Worm (Caenorhabditis elegans) whole organism, late embryonic: ENCODE measurements around the gene rpl-6.

ENCODE experiments used
- T23F11.4 ChIP-seq: fragments of 200-800 bp; sonication (Bioruptor generic); optimal IDR thresholded peaks from 2 replicates; lab custom pipeline; 2018; ENCODE audit warnings: mild to moderate bottlenecking, missing genetic modification characterization, missing compliant biosample characterization
- Y22D7AL.16 ChIP-seq: sonication (generic microtip); optimal IDR thresholded peaks from 2 replicates; lab custom pipeline; 2016; ENCODE audit warnings: missing genetic modification characterization, missing compliant biosample characterization
- ceh-34 ChIP-seq: sonication (generic microtip); optimal IDR thresholded peaks from 2 replicates; lab custom pipeline; 2016; ENCODE audit warnings: mild to moderate bottlenecking, missing genetic modification characterization, missing compliant biosample characterization
- ceh-45 ChIP-seq: fragments of 200-800 bp; sonication (Bioruptor generic); IDR thresholded peaks from 2 replicates; pipeline ENCODE4 v1.3.6; 2022; ENCODE audit warnings: missing genetic modification reagents, missing genetic modification characterization, missing compliant biosample characterization
- dve-1 ChIP-seq: sonication (generic microtip); optimal IDR thresholded peaks from 2 replicates; lab custom pipeline; 2017; ENCODE audit warnings: antibody characterized with exemption, mild to moderate bottlenecking, missing genetic modification characterization, missing compliant biosample characterization
- elt-2 ChIP-seq: sonication (generic microtip); optimal IDR thresholded peaks from 2 replicates; lab custom pipeline; 2016; ENCODE audit warnings: missing genetic modification reagents, missing genetic modification characterization, missing compliant biosample characterization
- fax-1 ChIP-seq: sonication (generic microtip); optimal IDR thresholded peaks from 2 replicates; lab custom pipeline; 2016; ENCODE audit warnings: missing genotype, missing genetic modification characterization, missing compliant biosample characterization
- madf-2 ChIP-seq: sonication (generic microtip); optimal IDR thresholded peaks from 2 replicates; lab custom pipeline; 2017; ENCODE audit warnings: missing genetic modification characterization, missing compliant biosample characterization
- nfya-1 ChIP-seq: sonication (generic microtip); optimal IDR thresholded peaks from 2 replicates; lab custom pipeline; 2017; ENCODE audit warnings: missing genetic modification characterization, mild to moderate bottlenecking, missing compliant biosample characterization, antibody characterized with exemption, moderate library complexity
- npax-4 ChIP-seq: sonication (generic microtip); optimal IDR thresholded peaks from 2 replicates; lab custom pipeline; 2016; ENCODE audit warnings: missing genetic modification characterization, missing compliant biosample characterization
- pag-3 ChIP-seq: sonication (generic microtip); optimal IDR thresholded peaks from 2 replicates; lab custom pipeline; 2016; ENCODE audit warnings: missing compliant biosample characterization, missing genetic modification characterization, borderline replicate concordance
- pax-1 ChIP-seq: fragments of 150-350 bp; optimal IDR thresholded peaks from 2 replicates; lab custom pipeline; 2014; ENCODE audit warnings: missing biosample characterization, missing genetic modification characterization
- pha-4 ChIP-seq: fragments of 150-350 bp; optimal IDR thresholded peaks from 2 replicates; lab custom pipeline; 2018; ENCODE audit warnings: missing biosample characterization, missing genetic modification reagents, missing genetic modification characterization
- ttx-3 ChIP-seq: sonication (generic microtip); optimal IDR thresholded peaks from 2 replicates; lab custom pipeline; 2016; ENCODE audit warnings: missing genetic modification reagents, missing genetic modification characterization, missing compliant biosample characterization

DNA sequence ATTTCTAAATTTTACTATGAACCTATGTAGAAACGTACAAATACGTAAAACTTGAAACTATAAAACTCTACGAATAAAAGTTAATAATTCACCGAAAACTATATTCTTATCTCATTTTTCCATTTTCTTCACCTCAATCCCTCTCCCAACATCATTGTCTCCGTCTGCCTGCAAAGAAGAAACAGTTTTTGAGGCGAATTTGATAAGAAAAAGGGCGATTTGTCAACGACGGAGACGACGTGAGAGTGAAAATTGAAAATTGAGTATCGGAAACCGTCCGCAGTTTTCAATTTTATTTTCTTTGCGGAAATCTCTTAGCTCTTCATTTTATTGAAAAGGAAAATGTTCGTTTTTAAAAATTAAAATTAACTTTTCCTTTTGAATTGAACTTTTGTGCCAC, 3.8 kb downstream of the rpl-6 start:
- TF ChIP-seq fax-1 (tag; lab: Kevin White, UChicago) = no peak
- no peak for TF ChIP-seq nfya-1
- no peak for TF ChIP-seq elt-2
- no peak for TF ChIP-seq ceh-45
- TF ChIP-seq Y22D7AL.16 (tag; lab: Kevin White, UChicago) = no peak
- TF ChIP-seq npax-4 (tag; lab: Kevin White, UChicago) = no peak
- no peak for TF ChIP-seq pha-4
- no peak for TF ChIP-seq T23F11.4 (GFP tag; lab: Kevin White, UChicago)
- TF ChIP-seq ceh-34 (tag; lab: Kevin White, UChicago) = no peak
- TF ChIP-seq ttx-3 (tag; lab: Kevin White, UChicago) = no peak
- no peak for TF ChIP-seq pax-1
- TF ChIP-seq dve-1 (tag; lab: Kevin White, UChicago) = no peak
- no peak for TF ChIP-seq pag-3 (tag; lab: Kevin White, UChicago)
- TF ChIP-seq madf-2 = no peak
